Fruit fly (Drosophila melanogaster) whole organism, prepupa: ENCODE results near the gene wg.

ENCODE experiments used
- CG11294 ChIP-seq: fragments of 200-800 bp; sonication (Bioruptor generic); IDR thresholded peaks from 2 replicates; pipeline ENCODE4 v1.3.6; 2022; ENCODE audit warnings: missing biosample characterization, missing genetic modification characterization
- CG11762 ChIP-seq: fragments of 200-800 bp; sonication (Bioruptor generic); optimal IDR thresholded peaks from 3 replicates; lab custom pipeline; 2016; ENCODE audit warnings: missing biosample characterization, missing genetic modification characterization; ENCODE audit not compliant: insufficient read depth
- CG9139 ChIP-seq: fragments of 200-800 bp; sonication (Bioruptor generic); optimal IDR thresholded peaks from 3 replicates; lab custom pipeline; 2017; ENCODE audit warnings: missing biosample characterization, mild to moderate bottlenecking, missing genetic modification characterization
- OdsH ChIP-seq: fragments of 200-800 bp; sonication (Bioruptor generic); optimal IDR thresholded peaks from 3 replicates; lab custom pipeline; 2016; ENCODE audit warnings: missing biosample characterization, missing genetic modification characterization
- Sox102F ChIP-seq: fragments of 200-800 bp; sonication (Bioruptor generic); optimal IDR thresholded peaks from 2 replicates; lab custom pipeline; 2016; ENCODE audit warnings: missing biosample characterization, mild to moderate bottlenecking, missing genetic modification characterization
- fd85E ChIP-seq: fragments of 200-800 bp; sonication (Bioruptor generic); optimal IDR thresholded peaks from 3 replicates; lab custom pipeline; 2016; ENCODE audit warnings: missing biosample characterization, missing genetic modification characterization
- spab ChIP-seq: fragments of 200-800 bp; sonication (Bioruptor generic); optimal IDR thresholded peaks from 2 replicates; lab custom pipeline; 2017; ENCODE audit warnings: missing biosample characterization, mild to moderate bottlenecking, missing genetic modification characterization, missing genetic modification reagents

DNA sequence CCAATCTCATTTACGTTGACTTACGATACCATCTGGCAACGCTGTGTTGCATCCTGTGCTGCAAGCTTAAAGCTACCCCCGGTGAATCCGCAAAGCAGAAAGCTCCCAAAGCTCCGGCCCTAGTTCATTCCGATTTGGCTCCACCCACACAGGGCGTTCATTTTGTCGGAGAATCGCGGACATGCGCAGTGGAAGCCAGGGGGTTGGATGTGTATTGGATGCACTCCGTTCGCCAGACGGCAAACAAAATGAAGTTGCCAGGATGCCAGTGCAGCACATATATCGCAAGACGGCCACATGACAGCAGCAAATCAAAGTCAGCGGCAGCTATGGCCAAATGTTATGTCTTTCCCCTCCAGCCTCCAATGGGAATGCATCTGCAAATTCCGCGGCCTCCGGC lies 51.8 kb downstream of the wg start:
- TF ChIP-seq spab (GFP tag; lab: Kevin White, UChicago) (no peak), Sox102F (GFP tag; lab: Kevin White, UChicago) (no peak), CG11294 (GFP tag; lab: Robert Waterston, UW) (no peak), CG9139 (no peak), OdsH (no peak), CG11762 (GFP tag; lab: Kevin White, UChicago) (no peak), fd85E (GFP tag; lab: Kevin White, UChicago) (no peak)
